Fruit fly (Drosophila melanogaster) whole organism, embryonic: Measurements from ENCODE around the gene CG42553.
A peak's percentile ranks its signal among the peaks of the same experiment; 100 is the strongest.

ENCODE experiments used
- Abd-B ChIP-seq: fragments of 200-800 bp; sonication (Bioruptor generic); optimal IDR thresholded peaks from 2 replicates; lab custom pipeline; 2018; ENCODE audit warnings: missing biosample characterization, mild to moderate bottlenecking, missing genetic modification characterization, moderate library complexity
- CG10543 ChIP-seq: fragments of 200-800 bp; sonication (Bioruptor generic); optimal IDR thresholded peaks from 3 replicates; lab custom pipeline; 2017; ENCODE audit warnings: missing biosample characterization, mild to moderate bottlenecking, missing genetic modification characterization, moderate library complexity
- CG11504 ChIP-seq: fragments of 200-800 bp; sonication (Bioruptor generic); optimal IDR thresholded peaks from 3 replicates; lab custom pipeline; 2019; ENCODE audit warnings: missing biosample characterization, mild to moderate bottlenecking, missing genetic modification characterization, moderate library complexity
- CG12236 ChIP-seq: fragments of 200-800 bp; sonication (Bioruptor generic); optimal IDR thresholded peaks from 2 replicates; lab custom pipeline; 2016; ENCODE audit warnings: missing biosample characterization, missing genetic modification characterization
- CG13424 ChIP-seq: fragments of 200-800 bp; sonication (Bioruptor generic); optimal IDR thresholded peaks from 2 replicates; lab custom pipeline; 2019; ENCODE audit warnings: missing biosample characterization, mild to moderate bottlenecking, missing genetic modification characterization, moderate library complexity
- CG15514 ChIP-seq: fragments of 200-800 bp; sonication (Bioruptor generic); optimal IDR thresholded peaks from 3 replicates; lab custom pipeline; 2017; ENCODE audit warnings: missing biosample characterization, missing genetic modification characterization, mild to moderate bottlenecking, moderate library complexity, missing genetic modification reagents
- CG17361 ChIP-seq: fragments of 200-800 bp; sonication (Bioruptor generic); IDR thresholded peaks from 3 replicates; pipeline ENCODE4 v1.3.6; 2022; ENCODE audit warnings: missing biosample characterization, missing genetic modification characterization
- CG17829 ChIP-seq: fragments of 200-800 bp; optimal IDR thresholded peaks from 2 replicates; lab custom pipeline; 2019; ENCODE audit warnings: missing biosample characterization, mild to moderate bottlenecking, missing genetic modification characterization, moderate library complexity
- CG18262 ChIP-seq: fragments of 200-800 bp; optimal IDR thresholded peaks from 3 replicates; lab custom pipeline; 2019; ENCODE audit warnings: missing biosample characterization, mild to moderate bottlenecking, missing genetic modification characterization, moderate library complexity
- CG32532 ChIP-seq: fragments of 200-800 bp; sonication (Bioruptor generic); IDR thresholded peaks from 2 replicates; pipeline ENCODE4 v1.3.6; 2022; ENCODE audit warnings: missing biosample characterization, missing genetic modification characterization
- CG3281 ChIP-seq: fragments of 200-800 bp; sonication (Bioruptor generic); optimal IDR thresholded peaks from 3 replicates; lab custom pipeline; 2017; ENCODE audit warnings: missing biosample characterization, mild to moderate bottlenecking, missing genetic modification characterization
- CG3838 ChIP-seq: fragments of 200-800 bp; sonication (Bioruptor generic); optimal IDR thresholded peaks from 3 replicates; lab custom pipeline; 2016; ENCODE audit warnings: missing biosample characterization, missing genetic modification characterization
- CG6654 ChIP-seq: fragments of 200-800 bp; sonication (Bioruptor generic); optimal IDR thresholded peaks from 2 replicates; lab custom pipeline; 2017; ENCODE audit warnings: missing biosample characterization, mild to moderate bottlenecking, missing genetic modification characterization
- CG6683 ChIP-seq: fragments of 200-800 bp; sonication (Bioruptor generic); optimal IDR thresholded peaks from 2 replicates; lab custom pipeline; 2017; ENCODE audit warnings: missing biosample characterization, mild to moderate bottlenecking, missing genetic modification characterization, missing genetic modification reagents
- CG7372 ChIP-seq: fragments of 200-800 bp; sonication (Bioruptor generic); IDR thresholded peaks from 2 replicates; pipeline ENCODE4 v1.3.6; 2022; ENCODE audit warnings: missing biosample characterization, missing genetic modification characterization
- CG7786 ChIP-seq: fragments of 200-800 bp; sonication (Bioruptor generic); optimal IDR thresholded peaks from 2 replicates; lab custom pipeline; 2016; ENCODE audit warnings: missing biosample characterization, missing genetic modification characterization
- CG7839 ChIP-seq: fragments of 200-800 bp; sonication (Bioruptor generic); optimal IDR thresholded peaks from 3 replicates; lab custom pipeline; 2018; ENCODE audit warnings: missing biosample characterization, mild to moderate bottlenecking, missing genetic modification characterization, moderate library complexity
- Chrac-16 ChIP-seq: fragments of 200-800 bp; sonication (Bioruptor generic); optimal IDR thresholded peaks from 3 replicates; lab custom pipeline; 2016; ENCODE audit warnings: missing biosample characterization, missing genetic modification characterization
- Dbx ChIP-seq: fragments of 200-800 bp; sonication (Bioruptor generic); IDR thresholded peaks from 3 replicates; pipeline ENCODE4 v1.3.6; 2022; ENCODE audit warnings: missing biosample characterization, missing genetic modification characterization
- Dip3 ChIP-seq: fragments of 200-800 bp; sonication (Bioruptor generic); optimal IDR thresholded peaks from 3 replicates; lab custom pipeline; 2016; ENCODE audit warnings: missing biosample characterization, missing genetic modification characterization
- Drgx ChIP-seq: fragments of 200-800 bp; sonication (Bioruptor generic); IDR thresholded peaks from 2 replicates; pipeline ENCODE4 v1.3.6; 2022; ENCODE audit warnings: missing biosample characterization, missing genetic modification characterization
- ERR ChIP-seq: fragments of 200-800 bp; sonication (Bioruptor generic); optimal IDR thresholded peaks from 2 replicates; lab custom pipeline; 2016; ENCODE audit warnings: missing biosample characterization, missing genetic modification characterization
- Lim3 ChIP-seq: fragments of 200-800 bp; sonication (Bioruptor generic); IDR thresholded peaks from 2 replicates; pipeline ENCODE4 v1.3.6; 2022; ENCODE audit warnings: missing biosample characterization, missing genetic modification characterization
- MTF-1 ChIP-seq: fragments of 200-800 bp; sonication (Bioruptor generic); optimal IDR thresholded peaks from 2 replicates; lab custom pipeline; 2018; ENCODE audit warnings: missing biosample characterization, mild to moderate bottlenecking, missing genetic modification characterization, borderline replicate concordance
- Nf-YA ChIP-seq: fragments of 200-800 bp; sonication (Bioruptor generic); IDR thresholded peaks from 2 replicates; pipeline ENCODE4 v1.3.6; 2022; ENCODE audit warnings: missing biosample characterization, missing genetic modification characterization
- Optix ChIP-seq: fragments of 200-800 bp; sonication (Bioruptor generic); IDR thresholded peaks from 3 replicates; pipeline ENCODE4 v1.3.6; 2022; ENCODE audit warnings: missing biosample characterization, missing genetic modification characterization
- Rfx ChIP-seq: fragments of 200-800 bp; sonication (Bioruptor generic); IDR thresholded peaks from 2 replicates; pipeline ENCODE4 v1.3.6; 2022; ENCODE audit warnings: missing biosample characterization, missing genetic modification characterization
- Six4 ChIP-seq: fragments of 200-800 bp; sonication (Bioruptor generic); optimal IDR thresholded peaks from 2 replicates; lab custom pipeline; 2016; ENCODE audit warnings: missing biosample characterization, missing genetic modification characterization
- bowl ChIP-seq: fragments of 200-800 bp; sonication (Bioruptor generic); IDR thresholded peaks from 2 replicates; pipeline ENCODE4 v1.3.6; 2022; ENCODE audit warnings: missing biosample characterization, missing genetic modification characterization
- cato ChIP-seq: fragments of 200-800 bp; sonication (Bioruptor generic); optimal IDR thresholded peaks from 2 replicates; lab custom pipeline; 2016; ENCODE audit warnings: missing biosample characterization, missing genetic modification characterization, borderline replicate concordance
- chm ChIP-seq: fragments of 200-800 bp; sonication (Bioruptor generic); IDR thresholded peaks from 2 replicates; pipeline ENCODE4 v1.3.6; 2022; ENCODE audit warnings: missing biosample characterization, missing genetic modification characterization
- chn ChIP-seq: fragments of 200-800 bp; sonication (Bioruptor generic); optimal IDR thresholded peaks from 2 replicates; lab custom pipeline; 2016; ENCODE audit warnings: missing biosample characterization, missing genetic modification characterization
- dimm ChIP-seq: fragments of 200-800 bp; sonication (Bioruptor generic); IDR thresholded peaks from 2 replicates; pipeline ENCODE4 v1.3.6; 2022; ENCODE audit warnings: missing biosample characterization, missing genetic modification characterization
- exex ChIP-seq: fragments of 200-800 bp; sonication (Bioruptor generic); optimal IDR thresholded peaks from 4 replicates; lab custom pipeline; 2018; ENCODE audit warnings: missing biosample characterization, mild to moderate bottlenecking, missing genetic modification characterization, moderate library complexity
- fd102C ChIP-seq: fragments of 200-800 bp; sonication (Bioruptor generic); optimal IDR thresholded peaks from 2 replicates; lab custom pipeline; 2018; ENCODE audit warnings: missing biosample characterization, mild to moderate bottlenecking, missing genetic modification characterization, moderate library complexity
- fu2 ChIP-seq: fragments of 200-800 bp; sonication (Bioruptor generic); optimal IDR thresholded peaks from 2 replicates; lab custom pipeline; 2016; ENCODE audit warnings: missing biosample characterization, missing genetic modification characterization
- hkb ChIP-seq, 2 experiments: fragments of 200-800 bp in 1 of 2; fragments of >200 bp in 1 of 2; sonication (Bioruptor generic) in 1 of 2; IDR thresholded peaks in 1 of 2; optimal IDR thresholded peaks in 1 of 2; 2 replicates each; pipeline versions ENCODE4 v1.3.6 to Lab custom; 2017 to 2022; ENCODE audit warnings: missing biosample characterization in 1 of 2, missing genetic modification characterization in 1 of 2
- oc ChIP-seq: fragments of 200-800 bp; sonication (Bioruptor generic); optimal IDR thresholded peaks from 2 replicates; lab custom pipeline; 2018; ENCODE audit warnings: missing biosample characterization, mild to moderate bottlenecking, missing genetic modification characterization, moderate library complexity
- odd ChIP-seq: fragments of 200-800 bp; sonication (Bioruptor generic); optimal IDR thresholded peaks from 2 replicates; lab custom pipeline; 2017; ENCODE audit warnings: missing biosample characterization, mild to moderate bottlenecking, missing genetic modification characterization
- p53 ChIP-seq: fragments of 200-800 bp; sonication (Bioruptor generic); optimal IDR thresholded peaks from 2 replicates; lab custom pipeline; 2016; ENCODE audit warnings: missing biosample characterization, missing genetic modification characterization
- pho ChIP-seq: fragments of 200-800 bp; sonication (Bioruptor generic); optimal IDR thresholded peaks from 2 replicates; lab custom pipeline; 2016; ENCODE audit warnings: missing biosample characterization, missing genetic modification characterization
- phol ChIP-seq: fragments of 200-800 bp; sonication (Bioruptor generic); optimal IDR thresholded peaks from 3 replicates; lab custom pipeline; 2018; ENCODE audit warnings: missing biosample characterization, mild to moderate bottlenecking, missing genetic modification characterization, moderate library complexity
- ranshi ChIP-seq: fragments of 200-800 bp; sonication (Bioruptor generic); IDR thresholded peaks from 2 replicates; pipeline ENCODE4 v1.3.6; 2022; ENCODE audit warnings: missing biosample characterization, missing genetic modification characterization
- sc ChIP-seq, 3 experiments: fragments of >200 bp in 2 of 3; fragments of 200-800 bp in 1 of 3; sonication (Bioruptor generic) in 1 of 3; optimal IDR thresholded peaks; 2 replicates in 2 of 3; 3 replicates in 1 of 3; lab custom pipeline; 2017; ENCODE audit warnings: mild to moderate bottlenecking in 1 of 3, missing biosample characterization in 1 of 3, missing genetic modification characterization in 1 of 3, missing genetic modification reagents in 1 of 3
- sim ChIP-seq: fragments of 200-800 bp; sonication (Bioruptor generic); IDR thresholded peaks from 2 replicates; pipeline ENCODE4 v1.3.6; 2022; ENCODE audit warnings: missing biosample characterization, missing genetic modification characterization
- slbo ChIP-seq: fragments of 200-800 bp; sonication (Bioruptor generic); IDR thresholded peaks from 2 replicates; pipeline ENCODE4 v1.3.6; 2022; ENCODE audit warnings: missing biosample characterization, missing genetic modification characterization
- ssp ChIP-seq: fragments of 200-800 bp; sonication (Bioruptor generic); IDR thresholded peaks from 2 replicates; pipeline ENCODE4 v1.3.6; 2022; ENCODE audit warnings: missing biosample characterization, missing genetic modification characterization
- unpg ChIP-seq: fragments of 200-800 bp; sonication (Bioruptor generic); optimal IDR thresholded peaks from 3 replicates; lab custom pipeline; 2018; ENCODE audit warnings: missing biosample characterization, mild to moderate bottlenecking, missing genetic modification characterization, moderate library complexity
- yki ChIP-seq: fragments of >200 bp; optimal IDR thresholded peaks from 3 replicates; lab custom pipeline; 2018

CG42553 gene

dm6 chr3L:805642-806218 is 28.2 kb upstream of the CG42553 start (continued):
- TF ChIP-seq CG3281 (GFP tag; lab: Kevin White, UChicago) (peak; percentile 51), Chrac-16 (GFP tag; lab: Kevin White, UChicago) (peak; percentile 57), ranshi (GFP tag; lab: Robert Waterston, UW) (peak; percentile 62), pho (GFP tag; lab: Kevin White, UChicago) (peak; percentile 10), CG7372 (GFP tag; lab: Robert Waterston, UW) (no peak), fd102C (GFP tag; lab: Kevin White, UChicago) (no peak), dimm (no peak), Lim3 (0 out of 2 replicates have a peak, but pooled peaks have one; percentile 7), MTF-1 (GFP tag; lab: Kevin White, UChicago) (no peak), p53 (GFP tag; lab: Kevin White, UChicago) (no peak), exex (tag; lab: Kevin White, UChicago) (no peak), hkb (optimal IDR thresholded peaks at IDR 0.05; lab: Kevin White, UChicago) (no peak), hkb (GFP tag; IDR thresholded peaks at IDR 0.05; lab: Robert Waterston, UW) (peak; percentile 71), Nf-YA (GFP tag; lab: Robert Waterston, UW) (peak; percentile 54; the same call in 1 of the 2 replicates), CG3838 (GFP tag; lab: Kevin White, UChicago) (no peak), CG7839 (peak; percentile 64), Dbx (GFP tag; lab: Robert Waterston, UW) (no peak), chm (GFP tag; lab: Robert Waterston, UW) (0 out of 2 replicates have a peak, but pooled peaks have one; percentile 26), Drgx (GFP tag; lab: Robert Waterston, UW) (peak; percentile 96), sim (no peak), slbo (GFP tag; lab: Robert Waterston, UW) (peak; percentile 39; the same call in 1 of the 2 replicates), CG6654 (peak; percentile 8), CG17829 (tag; lab: Kevin White, UChicago) (peak; percentile 59), sc (optimal IDR thresholded peaks at IDR 0.05; lab: Kevin White, UChicago) (no peak), sc (GFP tag; optimal IDR thresholded peaks at IDR 0.05; lab: Kevin White, UChicago) (no peak), CG11504 (tag; lab: Kevin White, UChicago) (peak; percentile 75), Rfx (no peak), Six4 (GFP tag; lab: Kevin White, UChicago) (peak; percentile 43), CG18262 (tag; lab: Kevin White, UChicago) (peak; percentile 71), CG17361 (GFP tag; lab: Robert Waterston, UW) (peak; percentile 70), bowl (GFP tag; lab: Robert Waterston, UW) (0 out of 2 replicates have a peak, but pooled peaks have one; percentile 5), ssp (GFP tag; lab: Robert Waterston, UW) (0 out of 2 replicates have a peak, but pooled peaks have one; percentile 23), CG12236 (peak; percentile 45), oc (tag; lab: Kevin White, UChicago) (no peak), cato (no peak), Abd-B (GFP tag; lab: Kevin White, UChicago) (peak; percentile 10), Optix (GFP tag; lab: Robert Waterston, UW) (no peak), CG6683 (GFP tag; lab: Kevin White, UChicago) (peak; percentile 33), fu2 (peak; percentile 11), unpg (GFP tag; lab: Kevin White, UChicago) (peak; percentile 58), CG15514 (peak; percentile 5), CG32532 (peak; percentile 23; the same call in 1 of the 2 replicates), phol (tag; lab: Kevin White, UChicago) (peak; percentile 78), Dip3 (peak; percentile 7), chn (GFP tag; lab: Kevin White, UChicago) (peak; percentile 50), odd (GFP tag; lab: Kevin White, UChicago) (peak; percentile 8), yki (lab: Kevin White, UChicago) (no peak), CG10543 (no peak), CG7786 (peak; percentile 39), CG13424 (tag; lab: Kevin White, UChicago) (peak; percentile 39), ERR (GFP tag; lab: Kevin White, UChicago) (no peak)
